Fruit fly (Drosophila melanogaster) whole organism, wandering third instar larva: ENCODE measurements around the gene CG14440.

Source experiments
- Abd-B ChIP-seq: fragments of >200 bp; optimal IDR thresholded peaks from 2 replicates; lab custom pipeline; 2017; ENCODE audit warnings: missing biosample characterization, missing genetic modification characterization
- CG32264 ChIP-seq: fragments of 200-800 bp; sonication (Bioruptor generic); optimal IDR thresholded peaks from 2 replicates; lab custom pipeline; 2016; ENCODE audit warnings: missing biosample characterization, missing genetic modification characterization
- CG9705 ChIP-seq: fragments of 200-800 bp; sonication (Bioruptor generic); optimal IDR thresholded peaks from 2 replicates; lab custom pipeline; 2018; ENCODE audit warnings: missing biosample characterization, mild to moderate bottlenecking, missing genetic modification characterization
- CrebA ChIP-seq: fragments of 200-800 bp; sonication (Bioruptor generic); optimal IDR thresholded peaks from 2 replicates; lab custom pipeline; 2016; ENCODE audit warnings: missing biosample characterization, mild to moderate bottlenecking, missing genetic modification characterization, borderline replicate concordance
- Dfd ChIP-seq: fragments of >200 bp; optimal IDR thresholded peaks from 2 replicates; lab custom pipeline; 2017; ENCODE audit warnings: missing biosample characterization, missing genetic modification characterization
- Dif ChIP-seq: fragments of 200-275, 200-300 bp; sonication (Bioruptor generic); optimal IDR thresholded peaks from 2 replicates; lab custom pipeline; 2018; ENCODE audit warnings: missing biosample characterization, missing genetic modification characterization; ENCODE audit not compliant: partially characterized antibody
- GATAd ChIP-seq: sonication (Bioruptor generic); optimal IDR thresholded peaks from 2 replicates; lab custom pipeline; 2016; ENCODE audit warnings: missing biosample characterization, missing genetic modification characterization
- HLH106 ChIP-seq: fragments of 200-800 bp; optimal IDR thresholded peaks from 3 replicates; lab custom pipeline; 2019; ENCODE audit warnings: missing biosample characterization, mild to moderate bottlenecking, missing genetic modification characterization, moderate library complexity
- Hnf4 ChIP-seq: fragments of 200-800 bp; sonication (Bioruptor generic); optimal IDR thresholded peaks from 2 replicates; lab custom pipeline; 2016; ENCODE audit warnings: missing biosample characterization, mild to moderate bottlenecking, missing genetic modification characterization
- Hr83 ChIP-seq: fragments of 200-300 bp; sonication (Bioruptor generic); optimal IDR thresholded peaks from 2 replicates; lab custom pipeline; 2016; ENCODE audit warnings: missing biosample characterization, mild to moderate bottlenecking, missing genetic modification characterization, moderate library complexity; ENCODE audit not compliant: poor library complexity, severe bottlenecking
- Mio ChIP-seq: sonication (Bioruptor generic); optimal IDR thresholded peaks from 2 replicates; lab custom pipeline; 2016; ENCODE audit warnings: missing biosample characterization, missing genetic modification characterization
- Myc ChIP-seq: fragments of >200 bp; optimal IDR thresholded peaks from 2 replicates; lab custom pipeline; 2017
- N ChIP-seq: fragments of >200 bp; optimal IDR thresholded peaks from 2 replicates; lab custom pipeline; 2018; ENCODE audit warnings: missing biosample characterization, missing external identifiers, missing genetic modification characterization
- OdsH ChIP-seq: fragments of 200-800 bp; sonication (Bioruptor generic); optimal IDR thresholded peaks from 2 replicates; lab custom pipeline; 2016; ENCODE audit warnings: missing biosample characterization, mild to moderate bottlenecking, missing genetic modification characterization
- Rel ChIP-seq, 2 experiments: fragments of 200-800 bp; sonication (Bioruptor generic) in 1 of 2; optimal IDR thresholded peaks; 2 replicates in 1 of 2; 3 replicates in 1 of 2; lab custom pipeline; 2016 to 2019; ENCODE audit warnings: mild to moderate bottlenecking in 2 of 2, missing biosample characterization in 2 of 2, missing genetic modification characterization in 2 of 2, moderate library complexity in 1 of 2
- Vsx2 ChIP-seq: fragments of 200-300, 225-300 bp; sonication (Bioruptor generic); optimal IDR thresholded peaks from 2 replicates; lab custom pipeline; 2018; ENCODE audit warnings: missing biosample characterization, missing genetic modification characterization; ENCODE audit not compliant: partially characterized antibody
- br ChIP-seq: fragments of 200-800 bp; sonication (Bioruptor generic); optimal IDR thresholded peaks from 2 replicates; lab custom pipeline; 2016; ENCODE audit warnings: missing biosample characterization, missing genetic modification characterization
- brk ChIP-seq: fragments of 200-800 bp; sonication (Bioruptor generic); optimal IDR thresholded peaks from 2 replicates; lab custom pipeline; 2016; ENCODE audit warnings: missing biosample characterization, mild to moderate bottlenecking, missing genetic modification characterization
- dl ChIP-seq, 2 experiments: fragments of 175-275, 200-275 bp in 1 of 2; fragments of 200-275 bp in 1 of 2; sonication (Bioruptor generic); optimal IDR thresholded peaks; lab custom pipeline; 2018; ENCODE audit warnings: mild to moderate bottlenecking in 2 of 2, missing biosample characterization in 2 of 2, missing genetic modification characterization in 2 of 2, moderate library complexity in 2 of 2; ENCODE audit not compliant: partially characterized antibody in 2 of 2, insufficient read depth in 1 of 2
- dmrt93B ChIP-seq: fragments of 200-800 bp; sonication (Bioruptor generic); optimal IDR thresholded peaks from 2 replicates; lab custom pipeline; 2018; ENCODE audit warnings: missing biosample characterization, mild to moderate bottlenecking, missing genetic modification characterization
- dsf ChIP-seq: sonication (Bioruptor generic); optimal IDR thresholded peaks from 2 replicates; lab custom pipeline; 2016; ENCODE audit warnings: missing biosample characterization, missing genetic modification characterization, borderline replicate concordance
- ey ChIP-seq: fragments of 200-800 bp; sonication (Bioruptor generic); optimal IDR thresholded peaks from 2 replicates; lab custom pipeline; 2016; ENCODE audit warnings: missing biosample characterization, missing genetic modification characterization
- foxo ChIP-seq, 2 experiments: fragments of 200-800 bp; sonication (Bioruptor generic); optimal IDR thresholded peaks; 2 replicates in 1 of 2; 3 replicates in 1 of 2; lab custom pipeline; 2016 to 2017; ENCODE audit warnings: missing biosample characterization in 2 of 2, missing genetic modification characterization in 2 of 2
- fru ChIP-seq: fragments of 200-800 bp; sonication (Bioruptor generic); optimal IDR thresholded peaks from 3 replicates; lab custom pipeline; 2016; ENCODE audit warnings: missing biosample characterization, mild to moderate bottlenecking, missing genetic modification characterization
- h ChIP-seq: fragments of 200-800 bp; sonication (Bioruptor generic); optimal IDR thresholded peaks from 3 replicates; lab custom pipeline; 2016; ENCODE audit warnings: missing biosample characterization, mild to moderate bottlenecking, missing genetic modification characterization
- jim ChIP-seq: fragments of 175-275, 200-325 bp; sonication (Bioruptor generic); optimal IDR thresholded peaks from 2 replicates; lab custom pipeline; 2016; ENCODE audit warnings: missing biosample characterization, mild to moderate bottlenecking, missing genetic modification characterization
- psq ChIP-seq: fragments of 200-800 bp; sonication (Bioruptor generic); optimal IDR thresholded peaks from 3 replicates; lab custom pipeline; 2017; ENCODE audit warnings: missing biosample characterization, mild to moderate bottlenecking, missing genetic modification characterization, moderate library complexity
- sage ChIP-seq: fragments of 200-800 bp; sonication (Bioruptor generic); optimal IDR thresholded peaks from 2 replicates; lab custom pipeline; 2016; ENCODE audit warnings: missing biosample characterization, mild to moderate bottlenecking, missing genetic modification characterization
- tai ChIP-seq: sonication (Bioruptor generic); optimal IDR thresholded peaks from 2 replicates; lab custom pipeline; 2016; ENCODE audit warnings: missing biosample characterization, missing genetic modification characterization
- usp ChIP-seq: fragments of >200 bp; optimal IDR thresholded peaks from 2 replicates; lab custom pipeline; 2017; ENCODE audit warnings: missing biosample characterization, missing genetic modification characterization
- woc ChIP-seq: sonication (Bioruptor generic); optimal IDR thresholded peaks from 2 replicates; lab custom pipeline; 2016; ENCODE audit warnings: missing biosample characterization, mild to moderate bottlenecking, missing genetic modification characterization

Gene CG14440

dm6 chrX:6711295-6711694, 12.9 kb upstream of the CG14440 start (continued):
- TF ChIP-seq GATAd (GFP tag; lab: Kevin White, UChicago): no peak
- peak; percentile 22 for TF ChIP-seq dmrt93B (GFP tag; lab: Kevin White, UChicago)
- TF ChIP-seq foxo (GFP tag; optimal IDR thresholded peaks at IDR 0.05; lab: Kevin White, UChicago): peak in 1 of 2 experiments; percentile 69
- no peak for TF ChIP-seq Vsx2 (GFP tag; lab: Kevin White, UChicago)
- TF ChIP-seq Hr83 (GFP tag; lab: Kevin White, UChicago): no peak
- TF ChIP-seq Mio (GFP tag; lab: Kevin White, UChicago): no peak
- TF ChIP-seq CG32264: peak; percentile 16
- TF ChIP-seq jim (GFP tag; lab: Kevin White, UChicago): no peak
- TF ChIP-seq Dfd (GFP tag; lab: Kevin White, UChicago): no peak
- TF ChIP-seq tai: peak; percentile 0
- TF ChIP-seq Dif (GFP tag; lab: Kevin White, UChicago): no peak
- TF ChIP-seq CG9705 (GFP tag; lab: Kevin White, UChicago): no peak
- TF ChIP-seq brk: no peak
- peak; percentile 7 for TF ChIP-seq woc (GFP tag; lab: Kevin White, UChicago)
- TF ChIP-seq psq (GFP tag; lab: Kevin White, UChicago): peak; percentile 55
- TF ChIP-seq h (GFP tag; lab: Kevin White, UChicago): peak; percentile 63

dm6 chrX:6710665-6711064, 12.3 kb upstream of the CG14440 start:
- TF ChIP-seq ey (no peak), N (GFP tag; lab: Kevin White, UChicago) (no peak), HLH106 (tag; lab: Kevin White, UChicago) (no peak), Dfd (GFP tag; lab: Kevin White, UChicago) (no peak)

- TF ChIP-seq Hnf4 (GFP tag; lab: Kevin White, UChicago) (no peak), br (no peak), jim (GFP tag; lab: Kevin White, UChicago) (no peak), Hr83 (GFP tag; lab: Kevin White, UChicago) (no peak), CrebA (GFP tag; lab: Kevin White, UChicago) (no peak), CG9705 (GFP tag; lab: Kevin White, UChicago) (no peak), Rel (GFP tag; optimal IDR thresholded peaks at IDR 0.05; lab: Kevin White, UChicago) (no peak), Rel (tag; optimal IDR thresholded peaks at IDR 0.05; lab: Kevin White, UChicago) (no peak), OdsH (GFP tag; lab: Kevin White, UChicago) (no peak), Myc (lab: Kevin White, UChicago) (no peak), tai (no peak), dsf (no peak), dl (GFP tag; optimal IDR thresholded peaks at IDR 0.05; lab: Kevin White, UChicago; ENCODE audit: insufficient read depth in 1 of 2, partially characterized antibody in 2 of 2) (no peak), sage (GFP tag; lab: Kevin White, UChicago) (no peak), Abd-B (GFP tag; lab: Kevin White, UChicago) (no peak), ey (no peak), h (GFP tag; lab: Kevin White, UChicago) (no peak)
Measured at dm6 chrX:6710258-6710657, 11.9 kb upstream of the CG14440 start.

dm6 chrX:6709252-6710037, 11.1 kb upstream of the CG14440 start:
- TF ChIP-seq Rel (GFP tag; optimal IDR thresholded peaks at IDR 0.05; lab: Kevin White, UChicago) (no peak), Rel (tag; optimal IDR thresholded peaks at IDR 0.05; lab: Kevin White, UChicago) (no peak), HLH106 (tag; lab: Kevin White, UChicago) (no peak), N (GFP tag; lab: Kevin White, UChicago) (no peak), usp (GFP tag; lab: Kevin White, UChicago) (no peak), CG9705 (GFP tag; lab: Kevin White, UChicago) (no peak), fru (GFP tag; lab: Kevin White, UChicago) (no peak), woc (GFP tag; lab: Kevin White, UChicago) (no peak), OdsH (GFP tag; lab: Kevin White, UChicago) (no peak), GATAd (GFP tag; lab: Kevin White, UChicago) (no peak), ey (no peak), br (no peak), CG32264 (no peak), brk (no peak)
- TF ChIP-seq, all 38 proteins: peak for 0
